Worm (Caenorhabditis elegans) whole organism, early embryonic: Measurements from ENCODE around the gene R02D5.7.

Source experiments
- F13C5.2 ChIP-seq: sonication (generic microtip); optimal IDR thresholded peaks from 2 replicates; lab custom pipeline; 2017; ENCODE audit warnings: mild to moderate bottlenecking, missing genetic modification characterization, inconsistent platforms, missing compliant biosample characterization
- ama-1 ChIP-seq: fragments of 150-350 bp; optimal IDR thresholded peaks from 2 replicates; lab custom pipeline; 2014
- ceh-36 ChIP-seq: sonication (generic microtip); optimal IDR thresholded peaks from 2 replicates; lab custom pipeline; 2016; ENCODE audit warnings: missing genetic modification characterization, inconsistent platforms, missing compliant biosample characterization
- ets-7 ChIP-seq: sonication (generic microtip); optimal IDR thresholded peaks from 2 replicates; lab custom pipeline; 2016; ENCODE audit warnings: missing genotype, missing genetic modification characterization, missing compliant biosample characterization
- flt-1 ChIP-seq: fragments of 200-800 bp; sonication (Bioruptor generic); IDR thresholded peaks from 2 replicates; pipeline ENCODE4 v1.3.6; 2022; ENCODE audit warnings: missing genetic modification characterization, missing compliant biosample characterization
- hnd-1 ChIP-seq: sonication (generic microtip); optimal IDR thresholded peaks from 2 replicates; lab custom pipeline; 2016; ENCODE audit warnings: missing genetic modification characterization, missing compliant biosample characterization
- tbx-11 ChIP-seq: fragments of 200-800 bp; sonication (Bioruptor generic); IDR thresholded peaks from 2 replicates; pipeline ENCODE4 v1.3.6; 2022; ENCODE audit warnings: missing genetic modification characterization, missing compliant biosample characterization

- TF ChIP-seq hnd-1 (tag; lab: Kevin White, UChicago): no peak
- no peak for TF ChIP-seq ama-1 (lab: Kevin White, UChicago)
- no peak for TF ChIP-seq tbx-11 (GFP tag; lab: Robert Waterston, UW)
- no peak for TF ChIP-seq flt-1 (GFP tag; lab: Robert Waterston, UW)
- TF ChIP-seq F13C5.2 (tag; lab: Kevin White, UChicago): no peak
- no peak for TF ChIP-seq ceh-36 (tag; lab: Kevin White, UChicago)
- no peak for TF ChIP-seq ets-7
These were observed 38.0 kb upstream of the R02D5.7 start, which contains the start of gene R02D5.8 for ce11 chrV:14519268-14519667.
